Fruit fly (Drosophila melanogaster) whole organism, prepupa: ENCODE measurements around the gene CG4408.

Experiments
- CG10669 ChIP-seq: fragments of 200-800 bp; sonication (Bioruptor generic); optimal IDR thresholded peaks from 3 replicates; lab custom pipeline; 2018; ENCODE audit warnings: missing biosample characterization, mild to moderate bottlenecking, missing genetic modification characterization, moderate library complexity
- CG11294 ChIP-seq: fragments of 200-800 bp; sonication (Bioruptor generic); IDR thresholded peaks from 2 replicates; pipeline ENCODE4 v1.3.6; 2022; ENCODE audit warnings: missing biosample characterization, missing genetic modification characterization
- CG11762 ChIP-seq: fragments of 200-800 bp; sonication (Bioruptor generic); optimal IDR thresholded peaks from 3 replicates; lab custom pipeline; 2016; ENCODE audit warnings: missing biosample characterization, missing genetic modification characterization; ENCODE audit not compliant: insufficient read depth
- CG15336 ChIP-seq: fragments of 200-800 bp; sonication (Bioruptor generic); IDR thresholded peaks from 2 replicates; pipeline ENCODE4 v1.3.6; 2022; ENCODE audit warnings: missing biosample characterization, missing genetic modification characterization
- CG1621 ChIP-seq: fragments of 200-800 bp; sonication (Bioruptor generic); optimal IDR thresholded peaks from 3 replicates; lab custom pipeline; 2018; ENCODE audit warnings: missing biosample characterization, mild to moderate bottlenecking, missing genetic modification characterization
- CG16779 ChIP-seq: fragments of 200-800 bp; sonication (Bioruptor generic); optimal IDR thresholded peaks from 3 replicates; lab custom pipeline; 2017; ENCODE audit warnings: missing biosample characterization, mild to moderate bottlenecking, missing genetic modification characterization
- CG3032 ChIP-seq: fragments of 200-800 bp; optimal IDR thresholded peaks from 2 replicates; lab custom pipeline; 2019; ENCODE audit warnings: missing biosample characterization, mild to moderate bottlenecking, missing genetic modification characterization, moderate library complexity
- CG31627 ChIP-seq: fragments of 200-800 bp; sonication (Bioruptor generic); optimal IDR thresholded peaks from 3 replicates; lab custom pipeline; 2016; ENCODE audit warnings: missing biosample characterization, missing genetic modification characterization
- CG32006 ChIP-seq: fragments of 200-800 bp; sonication (Bioruptor generic); optimal IDR thresholded peaks from 3 replicates; lab custom pipeline; 2017; ENCODE audit warnings: missing biosample characterization, mild to moderate bottlenecking, missing genetic modification characterization
- CG34406 ChIP-seq: fragments of 200-800 bp; sonication (Bioruptor generic); optimal IDR thresholded peaks from 3 replicates; lab custom pipeline; 2016; ENCODE audit warnings: missing biosample characterization, missing genetic modification characterization
- CG3919 ChIP-seq: fragments of 200-800 bp; sonication (Bioruptor generic); optimal IDR thresholded peaks from 3 replicates; lab custom pipeline; 2016; ENCODE audit warnings: missing biosample characterization, missing genetic modification characterization
- CG6163 ChIP-seq: fragments of 200-800 bp; sonication (Bioruptor generic); IDR thresholded peaks from 3 replicates; pipeline ENCODE4 v1.3.6; 2022; ENCODE audit warnings: missing biosample characterization, missing genetic modification characterization
- CG6276 ChIP-seq: fragments of 200-800 bp; sonication (Bioruptor generic); optimal IDR thresholded peaks from 2 replicates; lab custom pipeline; 2017; ENCODE audit warnings: missing biosample characterization, mild to moderate bottlenecking, missing genetic modification characterization
- CG6792 ChIP-seq: fragments of 200-800 bp; sonication (Bioruptor generic); optimal IDR thresholded peaks from 3 replicates; lab custom pipeline; 2016; ENCODE audit warnings: missing biosample characterization, missing genetic modification characterization
- CG6854 ChIP-seq: fragments of 200-800 bp; sonication (Bioruptor generic); optimal IDR thresholded peaks from 2 replicates; lab custom pipeline; 2017; ENCODE audit warnings: missing biosample characterization, mild to moderate bottlenecking, missing genetic modification characterization
- CG7368 ChIP-seq: fragments of 200-800 bp; sonication (Bioruptor generic); optimal IDR thresholded peaks from 3 replicates; lab custom pipeline; 2016; ENCODE audit warnings: missing biosample characterization, missing genetic modification characterization
- CG8119 ChIP-seq: fragments of 200-800 bp; sonication (Bioruptor generic); IDR thresholded peaks from 3 replicates; pipeline ENCODE4 v1.3.6; 2022; ENCODE audit warnings: missing biosample characterization, missing genetic modification characterization
- CG8632 ChIP-seq: fragments of 200-800 bp; sonication (Bioruptor generic); optimal IDR thresholded peaks from 3 replicates; lab custom pipeline; 2016; ENCODE audit warnings: missing biosample characterization, missing genetic modification characterization
- CG9139 ChIP-seq: fragments of 200-800 bp; sonication (Bioruptor generic); optimal IDR thresholded peaks from 3 replicates; lab custom pipeline; 2017; ENCODE audit warnings: missing biosample characterization, mild to moderate bottlenecking, missing genetic modification characterization
- Eip78C ChIP-seq: fragments of 200-800 bp; sonication (Bioruptor generic); peaks from one replicate; lab custom pipeline; 2016; ENCODE audit warnings: missing biosample characterization, missing genetic modification characterization
- Ets21C ChIP-seq: fragments of 200-800 bp; sonication (Bioruptor generic); optimal IDR thresholded peaks from 3 replicates; lab custom pipeline; 2016; ENCODE audit warnings: missing biosample characterization, missing genetic modification characterization
- Ets96B ChIP-seq: fragments of 200-800 bp; optimal IDR thresholded peaks from 2 replicates; lab custom pipeline; 2019; ENCODE audit warnings: missing biosample characterization, mild to moderate bottlenecking, missing genetic modification characterization, moderate library complexity
- Gug ChIP-seq: fragments of 200-800 bp; sonication (Bioruptor generic); IDR thresholded peaks from 2 replicates; pipeline ENCODE4 v1.3.6; 2022; ENCODE audit warnings: missing biosample characterization, missing genetic modification characterization
- Hr38 ChIP-seq: sonication (Bioruptor generic); optimal IDR thresholded peaks from 2 replicates; lab custom pipeline; 2016; ENCODE audit warnings: missing biosample characterization, missing genetic modification characterization
- Hr39 ChIP-seq: fragments of 200-800 bp; sonication (Bioruptor generic); optimal IDR thresholded peaks from 2 replicates; lab custom pipeline; 2016; ENCODE audit warnings: missing biosample characterization, missing genetic modification characterization
- Hr4 ChIP-seq: fragments of 200-800 bp; sonication (Bioruptor generic); optimal IDR thresholded peaks from 3 replicates; lab custom pipeline; 2016; ENCODE audit warnings: missing biosample characterization, missing genetic modification characterization
- Met ChIP-seq: fragments of 200-800 bp; sonication (Bioruptor generic); optimal IDR thresholded peaks from 3 replicates; lab custom pipeline; 2016; ENCODE audit warnings: missing biosample characterization, missing genetic modification characterization
- Smox ChIP-seq: fragments of 200-800 bp; sonication (Bioruptor generic); optimal IDR thresholded peaks from 3 replicates; lab custom pipeline; 2016; ENCODE audit warnings: missing biosample characterization, missing genetic modification characterization
- Sox14 ChIP-seq: fragments of 200-800 bp; sonication (Bioruptor generic); optimal IDR thresholded peaks from 3 replicates; lab custom pipeline; 2016; ENCODE audit warnings: missing biosample characterization, missing genetic modification characterization
- achi ChIP-seq: fragments of 200-800 bp; sonication (Bioruptor generic); optimal IDR thresholded peaks from 3 replicates; lab custom pipeline; 2016; ENCODE audit warnings: missing biosample characterization, missing genetic modification characterization
- cyc ChIP-seq: fragments of 200-800 bp; sonication (Bioruptor generic); optimal IDR thresholded peaks from 3 replicates; lab custom pipeline; 2016; ENCODE audit warnings: missing biosample characterization, missing genetic modification characterization
- dac ChIP-seq: fragments of 200-800 bp; sonication (Bioruptor generic); optimal IDR thresholded peaks from 2 replicates; lab custom pipeline; 2017; ENCODE audit warnings: missing biosample characterization, mild to moderate bottlenecking, missing genetic modification characterization
- eg ChIP-seq: fragments of 200-800 bp; sonication (Bioruptor generic); IDR thresholded peaks from 3 replicates; pipeline ENCODE4 v1.3.6; 2022; ENCODE audit warnings: missing biosample characterization, missing genetic modification characterization
- esn ChIP-seq: fragments of 200-800 bp; sonication (Bioruptor generic); optimal IDR thresholded peaks from 2 replicates; lab custom pipeline; 2016; ENCODE audit warnings: missing biosample characterization, mild to moderate bottlenecking, missing genetic modification characterization, moderate library complexity
- fd85E ChIP-seq: fragments of 200-800 bp; sonication (Bioruptor generic); optimal IDR thresholded peaks from 3 replicates; lab custom pipeline; 2016; ENCODE audit warnings: missing biosample characterization, missing genetic modification characterization
- fkh ChIP-seq: fragments of 200-800 bp; sonication (Bioruptor generic); optimal IDR thresholded peaks from 3 replicates; lab custom pipeline; 2017; ENCODE audit warnings: missing biosample characterization, mild to moderate bottlenecking, missing genetic modification characterization, moderate library complexity
- lz ChIP-seq: fragments of 200-800 bp; sonication (Bioruptor generic); optimal IDR thresholded peaks from 3 replicates; lab custom pipeline; 2016; ENCODE audit warnings: missing biosample characterization, missing genetic modification characterization
- net ChIP-seq: fragments of 200-800 bp; sonication (Bioruptor generic); optimal IDR thresholded peaks from 3 replicates; lab custom pipeline; 2016; ENCODE audit warnings: missing biosample characterization, missing genetic modification characterization
- pdm3 ChIP-seq: fragments of 200-800 bp; sonication (Bioruptor generic); optimal IDR thresholded peaks from 3 replicates; lab custom pipeline; 2016; ENCODE audit warnings: missing biosample characterization, missing genetic modification characterization
- salr ChIP-seq, 2 experiments: fragments of 200-800 bp; sonication (Bioruptor generic); optimal IDR thresholded peaks; 3 replicates each; lab custom pipeline; 2016 to 2018; ENCODE audit warnings: missing biosample characterization in 2 of 2, missing genetic modification characterization in 2 of 2, mild to moderate bottlenecking in 1 of 2
- spab ChIP-seq: fragments of 200-800 bp; sonication (Bioruptor generic); optimal IDR thresholded peaks from 2 replicates; lab custom pipeline; 2017; ENCODE audit warnings: missing biosample characterization, mild to moderate bottlenecking, missing genetic modification characterization, missing genetic modification reagents
- ss ChIP-seq, 2 experiments: fragments of 200-800 bp; sonication (Bioruptor generic); optimal IDR thresholded peaks; 2 replicates in 1 of 2; 3 replicates in 1 of 2; lab custom pipeline; 2017 to 2018; ENCODE audit warnings: mild to moderate bottlenecking in 2 of 2, missing biosample characterization in 2 of 2, missing genetic modification characterization in 2 of 2, moderate library complexity in 1 of 2
- svp ChIP-seq: fragments of 200-800 bp; sonication (Bioruptor generic); peaks from one replicate; lab custom pipeline; 2016; ENCODE audit warnings: missing biosample characterization, missing genetic modification characterization
- topi ChIP-seq: fragments of 200-800 bp; sonication (Bioruptor generic); optimal IDR thresholded peaks from 3 replicates; lab custom pipeline; 2016; ENCODE audit warnings: missing biosample characterization, missing genetic modification characterization
- vri ChIP-seq: fragments of 200-800 bp; sonication (Bioruptor generic); optimal IDR thresholded peaks from 3 replicates; lab custom pipeline; 2016; ENCODE audit warnings: missing biosample characterization, mild to moderate bottlenecking, missing genetic modification characterization

CG4408 gene

dm6 chr3R:23386907-23387306, 23.5 kb upstream of the CG4408 start (continued):
- TF ChIP-seq Ets21C (GFP tag; lab: Kevin White, UChicago), result no peak
- peak; percentile 71 for TF ChIP-seq CG32006
- no peak for TF ChIP-seq CG31627 (GFP tag; lab: Kevin White, UChicago)
- TF ChIP-seq CG7368 (GFP tag; lab: Kevin White, UChicago), result no peak
- peak; percentile 72 for TF ChIP-seq CG8119
- TF ChIP-seq CG15336, result peak; percentile 84
- TF ChIP-seq CG11294 (GFP tag; lab: Robert Waterston, UW), result peak; percentile 46; the same call in 1 of the 2 replicates
- peak; percentile 54 for TF ChIP-seq CG6276 (GFP tag; lab: Kevin White, UChicago)
- TF ChIP-seq Hr4, result peak; percentile 77
- peak; percentile 15 for TF ChIP-seq Smox (GFP tag; lab: Kevin White, UChicago)
- TF ChIP-seq net (GFP tag; lab: Kevin White, UChicago), result peak; percentile 39
- peak; percentile 11 for TF ChIP-seq CG6792 (GFP tag; lab: Kevin White, UChicago)
- TF ChIP-seq pdm3 (GFP tag; lab: Kevin White, UChicago), result peak; percentile 65
- no peak for TF ChIP-seq esn
- TF ChIP-seq salr (GFP tag; optimal IDR thresholded peaks at IDR 0.05; lab: Kevin White, UChicago), result peak in 1 of 2 experiments; percentile 17
- no peak for TF ChIP-seq CG8632 (GFP tag; lab: Kevin White, UChicago)
- no peak for TF ChIP-seq CG9139 (GFP tag; lab: Kevin White, UChicago)
- TF ChIP-seq CG1621 (tag; lab: Kevin White, UChicago), result no peak
- peak; percentile 67; the same call in 2 of the 3 replicates for TF ChIP-seq eg
- peak; percentile 14 for TF ChIP-seq Hr39 (GFP tag; lab: Kevin White, UChicago)
- TF ChIP-seq achi (GFP tag; lab: Kevin White, UChicago), result peak; percentile 35
- peak; percentile 19 for TF ChIP-seq Met
- no peak for TF ChIP-seq cyc (GFP tag; lab: Kevin White, UChicago)
- peak; percentile 29 for TF ChIP-seq topi

dm6 chr3R:23386021-23386457, 22.7 kb upstream of the CG4408 start:
- TF ChIP-seq Ets96B (tag; lab: Kevin White, UChicago) (no peak), esn (no peak), pdm3 (GFP tag; lab: Kevin White, UChicago) (peak; percentile 3), fkh (GFP tag; lab: Kevin White, UChicago) (peak; percentile 62), Eip78C (GFP tag; lab: Kevin White, UChicago) (peak; percentile 62), topi (no peak), CG16779 (tag; lab: Kevin White, UChicago) (peak; percentile 41), CG34406 (GFP tag; lab: Kevin White, UChicago) (no peak), net (GFP tag; lab: Kevin White, UChicago) (no peak), ss (GFP tag; optimal IDR thresholded peaks at IDR 0.05; lab: Kevin White, UChicago) (no peak), Sox14 (GFP tag; lab: Kevin White, UChicago) (peak; percentile 75), dac (GFP tag; lab: Kevin White, UChicago) (no peak), vri (GFP tag; lab: Kevin White, UChicago) (peak; percentile 19)

dm6 chr3R:23384591-23385260, 21.4 kb upstream of the CG4408 start, which contains the start of gene CG4393:
CG4393 (minus strand) TSS chr3R:23384777.
- TF ChIP-seq CG6854 (GFP tag; lab: Kevin White, UChicago) (peak; percentile 40), net (GFP tag; lab: Kevin White, UChicago) (peak; percentile 50), CG10669 (peak; percentile 20), Eip78C (GFP tag; lab: Kevin White, UChicago) (peak; percentile 66), Sox14 (GFP tag; lab: Kevin White, UChicago) (peak; percentile 18), CG8632 (GFP tag; lab: Kevin White, UChicago) (no peak), CG9139 (GFP tag; lab: Kevin White, UChicago) (peak; percentile 56), svp (GFP tag; lab: Kevin White, UChicago) (peak; percentile 33), fd85E (no peak), CG3919 (GFP tag; lab: Kevin White, UChicago) (peak; percentile 29), CG11762 (GFP tag; lab: Kevin White, UChicago) (no peak), CG1621 (tag; lab: Kevin White, UChicago) (peak; percentile 27), CG32006 (peak; percentile 36), salr (GFP tag; optimal IDR thresholded peaks at IDR 0.05; lab: Kevin White, UChicago) (peak in 1 of 2 experiments; percentile 41), CG3032 (no peak), CG11294 (GFP tag; lab: Robert Waterston, UW) (no peak), lz (no peak), spab (GFP tag; lab: Kevin White, UChicago) (peak; percentile 41), Ets96B (tag; lab: Kevin White, UChicago) (no peak), Gug (GFP tag; lab: Robert Waterston, UW) (no peak), dac (GFP tag; lab: Kevin White, UChicago) (peak; percentile 25), Hr38 (no peak), CG16779 (tag; lab: Kevin White, UChicago) (peak; percentile 23), CG6792 (GFP tag; lab: Kevin White, UChicago) (peak; percentile 10), achi (GFP tag; lab: Kevin White, UChicago) (no peak), eg (peak; percentile 73), CG6276 (GFP tag; lab: Kevin White, UChicago) (peak; percentile 77), CG6163 (GFP tag; lab: Robert Waterston, UW) (0 out of 3 replicates have a peak, but pooled peaks have one; percentile 46)
